Worm (Caenorhabditis elegans): ENCODE measurements around the gene ZC190.10.

The ZC190.10 gene

DNA sequence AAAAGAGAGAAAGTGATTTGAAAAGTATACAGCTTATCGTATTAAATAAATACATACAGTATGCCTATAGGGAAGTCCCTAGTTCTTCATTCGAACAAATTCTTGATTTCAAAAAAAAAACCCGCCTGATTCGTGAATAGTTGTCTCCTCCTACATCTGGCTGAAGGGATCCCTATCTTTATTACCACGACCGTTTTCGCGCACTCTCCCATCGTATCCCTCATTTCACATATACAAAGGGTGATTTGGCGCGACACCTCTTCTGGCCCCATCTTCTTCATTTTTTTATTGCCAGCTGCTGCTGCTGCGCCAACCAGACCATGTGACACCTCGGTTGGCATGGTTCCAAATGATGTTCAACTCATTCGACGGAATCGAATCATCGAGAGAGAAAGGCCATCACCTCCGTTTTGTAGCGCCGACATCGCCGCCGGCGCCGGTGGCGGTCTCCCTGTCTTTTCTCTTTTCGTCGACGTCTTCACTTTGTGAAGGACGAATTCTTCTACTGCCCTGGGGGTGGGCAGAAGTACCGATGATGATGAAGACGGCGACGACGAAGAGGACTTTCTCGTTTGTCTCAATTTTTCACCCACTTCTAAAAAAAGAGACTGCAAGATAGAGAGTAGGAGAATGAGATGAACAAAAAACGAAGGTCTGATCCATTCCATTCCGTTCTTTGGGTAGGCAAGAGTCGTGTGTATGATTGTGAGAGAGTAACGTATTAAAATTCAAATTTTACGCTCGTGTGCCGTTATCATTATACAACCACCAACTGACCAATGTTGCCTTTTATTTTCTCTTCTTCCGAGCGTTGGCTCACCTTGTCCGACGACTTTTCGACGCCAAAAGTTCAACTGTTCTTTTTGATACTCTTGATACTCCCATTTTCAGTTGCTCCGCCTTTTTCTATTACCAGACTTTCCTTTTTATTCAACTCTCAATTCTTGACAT, 33.8 kb downstream of the ZC190.10 start:
- TF ChIP-seq lin-13 (GFP tag; optimal IDR thresholded peaks at IDR 0.05) (no peak), gmeb-1 (tag; optimal IDR thresholded peaks at IDR 0.05) (no peak), elt-3 (tag; optimal IDR thresholded peaks at IDR 0.05) (no peak), alr-1 (tag; optimal IDR thresholded peaks at IDR 0.05) (no peak), sma-9 (GFP tag; optimal IDR thresholded peaks at IDR 0.05) (peak; percentile 81), sma-9 (tag; optimal IDR thresholded peaks at IDR 0.05) (no peak), Y55F3AM.14 (GFP tag; optimal IDR thresholded peaks at IDR 0.05) (peak; percentile 66), lin-11 (tag; optimal IDR thresholded peaks at IDR 0.05) (no peak), nhr-129 (tag; optimal IDR thresholded peaks at IDR 0.05) (peak; percentile 35), nhr-10 (tag; optimal IDR thresholded peaks at IDR 0.05) (no peak), nhr-237 (tag; optimal IDR thresholded peaks at IDR 0.05) (no peak), mbf-1 (tag; optimal IDR thresholded peaks at IDR 0.05) (no peak), dmd-4 (tag; optimal IDR thresholded peaks at IDR 0.05) (no peak), nhr-77 (tag; optimal IDR thresholded peaks at IDR 0.05) (no peak), sem-4 (tag; optimal IDR thresholded peaks at IDR 0.05) (peak; percentile 76), unc-55 (GFP tag; optimal IDR thresholded peaks at IDR 0.05) (no peak), elt-1 (tag; optimal IDR thresholded peaks at IDR 0.05) (no peak), blmp-1 (tag; optimal IDR thresholded peaks at IDR 0.05; ENCODE audit: insufficient read depth) (peak; percentile 91), fos-1 (tag; optimal IDR thresholded peaks at IDR 0.05) (no peak), nhr-21 (tag; optimal IDR thresholded peaks at IDR 0.05) (peak; percentile 56), lin-39 (tag; optimal IDR thresholded peaks at IDR 0.05) (no peak), ztf-1 (GFP tag; conservative IDR thresholded peaks at IDR 0.05) (no peak), ztf-11 (tag; optimal IDR thresholded peaks at IDR 0.05) (no peak), F13H6.1 (tag; optimal IDR thresholded peaks at IDR 0.05) (peak; percentile 54), egl-27 (tag; optimal IDR thresholded peaks at IDR 0.05) (peak; percentile 65), crh-2 (tag; optimal IDR thresholded peaks at IDR 0.05) (no peak), C34F6.9 (tag; optimal IDR thresholded peaks at IDR 0.05) (no peak), ceh-16 (tag; optimal IDR thresholded peaks at IDR 0.05) (peak; percentile 43), ceh-82 (tag; optimal IDR thresholded peaks at IDR 0.05) (no peak), nhr-6 (tag; optimal IDR thresholded peaks at IDR 0.05) (no peak), ama-1 (optimal IDR thresholded peaks at IDR 0.05) (no peak), nhr-11 (tag; optimal IDR thresholded peaks at IDR 0.05) (no peak), sma-3 (GFP tag; optimal IDR thresholded peaks at IDR 0.05) (peak; percentile 82), lsy-2 (tag; optimal IDR thresholded peaks at IDR 0.05) (peak in 1 of 2 experiments; percentile 21), nhr-25 (tag; optimal IDR thresholded peaks at IDR 0.05) (peak; percentile 93), peb-1 (tag; optimal IDR thresholded peaks at IDR 0.05) (no peak), ZK546.5 (tag; optimal IDR thresholded peaks at IDR 0.05) (no peak), unc-39 (tag; optimal IDR thresholded peaks at IDR 0.05) (no peak), R02D3.7 (tag; optimal IDR thresholded peaks at IDR 0.05) (no peak), zag-1 (tag; optimal IDR thresholded peaks at IDR 0.05) (no peak), nhr-12 (tag; optimal IDR thresholded peaks at IDR 0.05) (no peak), ztf-4 (tag; optimal IDR thresholded peaks at IDR 0.05) (no peak), nhr-23 (tag; optimal IDR thresholded peaks at IDR 0.05) (no peak), aly-2 (tag; optimal IDR thresholded peaks at IDR 0.05) (no peak), mdl-1 (tag; optimal IDR thresholded peaks at IDR 0.05) (peak in 1 of 2 experiments; percentile 20), mab-5 (tag; optimal IDR thresholded peaks at IDR 0.05) (no peak), skn-1 (tag; optimal IDR thresholded peaks at IDR 0.05) (no peak), unc-62 (GFP tag; optimal IDR thresholded peaks at IDR 0.05) (no peak), snpc-4 (tag; optimal IDR thresholded peaks at IDR 0.05) (no peak)
